Fruit fly (Drosophila melanogaster): ENCODE measurements around the gene Tpt.
A peak's percentile ranks its signal among the peaks of the same experiment; 100 is the strongest.

The Tpt gene

DNA sequence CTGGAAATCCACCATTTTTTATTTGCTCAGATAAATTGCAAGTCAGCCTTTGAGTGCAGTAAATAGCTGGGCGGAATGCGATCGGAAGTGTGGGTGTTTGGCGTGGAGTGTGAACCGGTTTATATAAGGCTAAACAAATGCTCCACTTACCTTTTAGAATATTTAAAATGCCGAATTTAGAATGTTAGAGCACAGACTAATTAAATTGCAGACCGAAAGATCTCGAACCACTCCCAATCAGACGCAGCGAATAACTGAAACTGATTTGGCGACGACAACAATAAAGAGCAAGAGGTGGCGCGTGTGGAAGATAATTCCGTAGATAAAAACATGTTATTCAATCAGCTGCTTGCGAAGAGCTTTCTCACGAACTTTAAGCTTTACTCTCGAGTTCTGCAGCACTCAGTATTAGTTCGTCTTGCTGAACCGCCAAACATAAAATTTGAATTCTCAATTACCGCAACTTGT lies 44.4 kb downstream of the Tpt start, which contains the start of gene Idh (continued):
- TF ChIP-seq CG11723 (GFP tag; optimal IDR thresholded peaks at IDR 0.05), result no peak
- TF ChIP-seq CG7839 (tag; optimal IDR thresholded peaks at IDR 0.05), result peak; percentile 28
- TF ChIP-seq crol (GFP tag; IDR thresholded peaks at IDR 0.05), result no peak
- TF ChIP-seq CG42726 (GFP tag; IDR thresholded peaks at IDR 0.05; ENCODE audit: partially characterized antibody), result peak; percentile 37; the same call in 1 of the 2 replicates
- TF ChIP-seq CG9215 (GFP tag; IDR thresholded peaks at IDR 0.05), result no peak
- peak; percentile 35 for TF ChIP-seq caup (GFP tag; optimal IDR thresholded peaks at IDR 0.05; ENCODE audit: severe bottlenecking)
- no peak for TF ChIP-seq ap (GFP tag; IDR thresholded peaks at IDR 0.05)
- TF ChIP-seq fru (optimal IDR thresholded peaks at IDR 0.05), result no peak
- no peak for TF ChIP-seq mam (GFP tag; optimal IDR thresholded peaks at IDR 0.05)
- TF ChIP-seq sob (GFP tag; IDR thresholded peaks at IDR 0.05), result 0 out of 2 replicates have a peak, but pooled peaks have one; percentile 11
- no peak for TF ChIP-seq CG2875 (GFP tag; optimal IDR thresholded peaks at IDR 0.05)
- TF ChIP-seq Hr78 (GFP tag; optimal IDR thresholded peaks at IDR 0.05), result peak in 1 of 2 experiments; percentile 93
- TF ChIP-seq Dip2 (GFP tag; IDR thresholded peaks at IDR 0.05), result no peak
- no peak for TF ChIP-seq Hmx (GFP tag; optimal IDR thresholded peaks at IDR 0.05)
- TF ChIP-seq lab (GFP tag; optimal IDR thresholded peaks at IDR 0.05), result peak; percentile 57
- TF ChIP-seq CG6683 (GFP tag; optimal IDR thresholded peaks at IDR 0.05), result peak; percentile 5
- TF ChIP-seq HHEX (GFP tag; optimal IDR thresholded peaks at IDR 0.05), result peak; percentile 12
- peak; percentile 80; the same call in 2 of the 4 replicates for TF ChIP-seq chinmo (GFP tag; IDR thresholded peaks at IDR 0.05; ENCODE audit: partially characterized antibody)
- no peak for TF ChIP-seq Chrac-16 (GFP tag; optimal IDR thresholded peaks at IDR 0.05)
- TF ChIP-seq NfI (GFP tag; optimal IDR thresholded peaks at IDR 0.05), result peak; percentile 31
- TF ChIP-seq CG1832 (GFP tag; optimal IDR thresholded peaks at IDR 0.05), result no peak
- TF ChIP-seq CHES-1-like (GFP tag; optimal IDR thresholded peaks at IDR 0.05), result peak; percentile 1
- TF ChIP-seq Lhr (GFP tag; optimal IDR thresholded peaks at IDR 0.05), result no peak
- peak; percentile 47; the same call in 1 of the 2 replicates for TF ChIP-seq Atf6 (GFP tag; IDR thresholded peaks at IDR 0.05)
- TF ChIP-seq E2f1 (GFP tag; IDR thresholded peaks at IDR 0.05), result no peak
- no peak for TF ChIP-seq zfh1 (GFP tag; IDR thresholded peaks at IDR 0.05)
- TF ChIP-seq fd3F (GFP tag; optimal IDR thresholded peaks at IDR 0.05), result no peak
- peak; percentile 36; the same call in 1 of the 4 replicates for TF ChIP-seq Dll (GFP tag; IDR thresholded peaks at IDR 0.05; ENCODE audit: partially characterized antibody)
- no peak for TF ChIP-seq CG14965 (GFP tag; optimal IDR thresholded peaks at IDR 0.05; ENCODE audit: borderline replicate concordance)
- no peak for TF ChIP-seq Optix (GFP tag; IDR thresholded peaks at IDR 0.05)
- TF ChIP-seq CG30020 (tag; optimal IDR thresholded peaks at IDR 0.05), result no peak
- peak; percentile 2 for TF ChIP-seq CG1603 (tag; optimal IDR thresholded peaks at IDR 0.05)
- peak; percentile 41 for TF ChIP-seq CG2678 (tag; optimal IDR thresholded peaks at IDR 0.05)
- no peak for TF ChIP-seq CG7271 (tag; optimal IDR thresholded peaks at IDR 0.05)
- no peak for TF ChIP-seq br (optimal IDR thresholded peaks at IDR 0.05)
- TF ChIP-seq Fer3 (tag; optimal IDR thresholded peaks at IDR 0.05), result peak; percentile 38
- no peak for TF ChIP-seq CG11398 (GFP tag; optimal IDR thresholded peaks at IDR 0.05)
- no peak for TF ChIP-seq CG8944 (GFP tag; optimal IDR thresholded peaks at IDR 0.05)
- 0 out of 2 replicates have a peak, but pooled peaks have one; percentile 17 for TF ChIP-seq ato (GFP tag; IDR thresholded peaks at IDR 0.05; ENCODE audit: partially characterized antibody)
- TF ChIP-seq ken (GFP tag; IDR thresholded peaks at IDR 0.05), result peak; percentile 38; the same call in 1 of the 3 replicates
- peak; percentile 2 for TF ChIP-seq lilli (GFP tag; optimal IDR thresholded peaks at IDR 0.05)
- TF ChIP-seq CG10462 (GFP tag; optimal IDR thresholded peaks at IDR 0.05), result no peak
- peak; percentile 29 for TF ChIP-seq odd (GFP tag; optimal IDR thresholded peaks at IDR 0.05)
- TF ChIP-seq emc (GFP tag; optimal IDR thresholded peaks at IDR 0.05), result no peak

Measured in whole organism, embryonic.